Fruit fly (Drosophila melanogaster): ENCODE measurements around the gene IntS4.

- TF ChIP-seq CG5204 (GFP tag; optimal IDR thresholded peaks at IDR 0.05) (no peak), Clk (GFP tag; optimal IDR thresholded peaks at IDR 0.05) (no peak), CG11617 (GFP tag; optimal IDR thresholded peaks at IDR 0.05) (no peak), CG7045 (GFP tag; optimal IDR thresholded peaks at IDR 0.05) (no peak), kay (GFP tag; ENCODE audit: borderline replicate concordance) (no peak), toe (GFP tag; optimal IDR thresholded peaks at IDR 0.05) (no peak), CG7101 (tag; optimal IDR thresholded peaks at IDR 0.05) (no peak), ovo (GFP tag; optimal IDR thresholded peaks at IDR 0.05) (no peak), cnc (optimal IDR thresholded peaks at IDR 0.05) (no peak), Mnt (GFP tag; optimal IDR thresholded peaks at IDR 0.05) (no peak), cic (GFP tag; optimal IDR thresholded peaks at IDR 0.05) (no peak), CG1620 (GFP tag; optimal IDR thresholded peaks at IDR 0.05) (no peak), bab1 (GFP tag; optimal IDR thresholded peaks at IDR 0.05) (no peak)
Measured at dm6 chrX:8542728-8543127, 15.9 kb downstream of the IntS4 start.

Measured in whole organism, adult.